Fruit fly (Drosophila melanogaster): Measurements from ENCODE around the gene CG12541.

The CG12541 gene

dm6 chrX:6993753-6994152 lies 72.1 kb downstream of the CG12541 start (continued):
- TF ChIP-seq CG14667 (GFP tag; IDR thresholded peaks at IDR 0.05) (peak; percentile 55), CG3163 (GFP tag; optimal IDR thresholded peaks at IDR 0.05) (peak; percentile 52), CG3065 (GFP tag; optimal IDR thresholded peaks at IDR 0.05) (no peak), tio (GFP tag; optimal IDR thresholded peaks at IDR 0.05) (peak; percentile 60), Mrtf (GFP tag; IDR thresholded peaks at IDR 0.05) (peak; percentile 68; the same call in 2 of the 3 replicates), HLHmδ (GFP tag; optimal IDR thresholded peaks at IDR 0.05) (no peak), ssp (GFP tag; IDR thresholded peaks at IDR 0.05) (peak; percentile 53), p53 (GFP tag; optimal IDR thresholded peaks at IDR 0.05) (no peak), CG2889 (GFP tag; IDR thresholded peaks at IDR 0.05) (0 out of 3 replicates have a peak, but pooled peaks have one; percentile 6), pho (GFP tag; optimal IDR thresholded peaks at IDR 0.05) (peak; percentile 65), hth (optimal IDR thresholded peaks at IDR 0.05) (no peak), ab (GFP tag; optimal IDR thresholded peaks at IDR 0.05) (peak; percentile 26), CG34224 (GFP tag; IDR thresholded peaks at IDR 0.05; ENCODE audit: partially characterized antibody) (no peak), CG17186 (GFP tag; optimal IDR thresholded peaks at IDR 0.05) (no peak), CrebB (tag; optimal IDR thresholded peaks at IDR 0.05) (peak; percentile 49), CG18599 (GFP tag; optimal IDR thresholded peaks at IDR 0.05) (peak; percentile 81), CG11398 (GFP tag; optimal IDR thresholded peaks at IDR 0.05) (peak; percentile 53), CG4820 (GFP tag; optimal IDR thresholded peaks at IDR 0.05) (peak; percentile 63), CG9215 (GFP tag; IDR thresholded peaks at IDR 0.05) (peak; percentile 72), chn (GFP tag; optimal IDR thresholded peaks at IDR 0.05) (peak; percentile 40), CG1647 (GFP tag; optimal IDR thresholded peaks at IDR 0.05) (peak; percentile 44), CG14860 (GFP tag; IDR thresholded peaks at IDR 0.05; ENCODE audit: partially characterized antibody) (no peak), twi (tag; optimal IDR thresholded peaks at IDR 0.05) (no peak), bcd (GFP tag; optimal IDR thresholded peaks at IDR 0.05) (peak; percentile 73), HmgZ (tag; optimal IDR thresholded peaks at IDR 0.05) (peak; percentile 56), fd64A (GFP tag; optimal IDR thresholded peaks at IDR 0.05) (no peak), Six4 (GFP tag; optimal IDR thresholded peaks at IDR 0.05) (peak; percentile 49), B-H2 (GFP tag; optimal IDR thresholded peaks at IDR 0.05) (no peak), CG12299 (tag; optimal IDR thresholded peaks at IDR 0.05) (peak; percentile 45), CG11696 (GFP tag; IDR thresholded peaks at IDR 0.05) (peak; percentile 57; the same call in 1 of the 2 replicates), zf30C (GFP tag; optimal IDR thresholded peaks at IDR 0.05) (peak; percentile 76), ash1 (GFP tag; optimal IDR thresholded peaks at IDR 0.05) (no peak), yki (optimal IDR thresholded peaks at IDR 0.05) (no peak), ftz-f1 (GFP tag; optimal IDR thresholded peaks at IDR 0.05) (no peak), CG18011 (GFP tag; optimal IDR thresholded peaks at IDR 0.05) (peak; percentile 21), CG17912 (GFP tag; optimal IDR thresholded peaks at IDR 0.05) (no peak), insv (GFP tag; optimal IDR thresholded peaks at IDR 0.05) (no peak), MESR4 (GFP tag; optimal IDR thresholded peaks at IDR 0.05) (no peak), CG8765 (GFP tag; IDR thresholded peaks at IDR 0.05) (no peak), CG9932 (GFP tag; IDR thresholded peaks at IDR 0.05) (peak; percentile 77), CG34422 (GFP tag; IDR thresholded peaks at IDR 0.05) (peak; percentile 86), ham (GFP tag; IDR thresholded peaks at IDR 0.05) (no peak), CG9876 (GFP tag; optimal IDR thresholded peaks at IDR 0.05) (peak; percentile 59), HLH3B (GFP tag; IDR thresholded peaks at IDR 0.05) (peak; percentile 80), MTF-1 (GFP tag; optimal IDR thresholded peaks at IDR 0.05; ENCODE audit: borderline replicate concordance) (no peak), dan (GFP tag; IDR thresholded peaks at IDR 0.05) (0 out of 2 replicates have a peak, but pooled peaks have one; percentile 22), lmd (GFP tag; IDR thresholded peaks at IDR 0.05) (peak; percentile 85), Hr51 (GFP tag; optimal IDR thresholded peaks at IDR 0.05) (peak; percentile 31 to 73), Xrp1 (GFP tag; IDR thresholded peaks at IDR 0.05) (peak; percentile 81), sens-2 (GFP tag; IDR thresholded peaks at IDR 0.05) (peak; percentile 72; the same call in 1 of the 2 replicates), knrl (GFP tag; IDR thresholded peaks at IDR 0.05; ENCODE audit: partially characterized antibody) (no peak), cato (GFP tag; optimal IDR thresholded peaks at IDR 0.05; ENCODE audit: borderline replicate concordance) (peak; percentile 34)

Data from whole organism, embryonic.